Worm (Caenorhabditis elegans) whole organism, L3 larva: ENCODE results near the gene erd-2.2.

Experiments used
- R02D3.7 ChIP-seq: fragments of 150-350 bp; optimal IDR thresholded peaks from 2 replicates; lab custom pipeline; 2014; ENCODE audit warnings: missing biosample characterization, missing genetic modification characterization
- aly-2 ChIP-seq: fragments of 150-350 bp; optimal IDR thresholded peaks from 2 replicates; lab custom pipeline; 2014; ENCODE audit warnings: missing biosample characterization, missing genetic modification characterization
- ama-1 ChIP-seq: fragments of 150-350 bp; optimal IDR thresholded peaks from 2 replicates; lab custom pipeline; 2018
- ceh-16 ChIP-seq: sonication (generic microtip); optimal IDR thresholded peaks from 2 replicates; lab custom pipeline; 2017; ENCODE audit warnings: missing biosample characterization, missing genetic modification characterization
- ceh-28 ChIP-seq: fragments of 150-350 bp; optimal IDR thresholded peaks from 2 replicates; lab custom pipeline; 2014; ENCODE audit warnings: missing biosample characterization, missing genetic modification reagents, missing genetic modification characterization
- ceh-82 ChIP-seq: fragments of 150-350 bp; optimal IDR thresholded peaks from 2 replicates; lab custom pipeline; 2014; ENCODE audit warnings: missing biosample characterization, missing genetic modification characterization
- daf-12 ChIP-seq: fragments of 150-350 bp; optimal IDR thresholded peaks from 2 replicates; lab custom pipeline; 2014; ENCODE audit warnings: missing biosample characterization, missing genetic modification reagents, missing genetic modification characterization
- egl-27 ChIP-seq: sonication (generic microtip); optimal IDR thresholded peaks from 4 replicates; lab custom pipeline; 2017; ENCODE audit warnings: missing biosample characterization, missing genetic modification reagents, missing genetic modification characterization
- elt-1 ChIP-seq: fragments of 150-350 bp; optimal IDR thresholded peaks from 2 replicates; lab custom pipeline; 2014; ENCODE audit warnings: missing biosample characterization, missing genetic modification characterization
- elt-2 ChIP-seq: sonication (generic microtip); optimal IDR thresholded peaks from 2 replicates; lab custom pipeline; 2016; ENCODE audit warnings: missing genetic modification reagents, mild to moderate bottlenecking, missing genetic modification characterization, missing compliant biosample characterization
- eor-1 ChIP-seq, 2 experiments: fragments of 150-350 bp; optimal IDR thresholded peaks; 2 replicates each; lab custom pipeline; 2014 to 2018; ENCODE audit warnings: missing biosample characterization in 2 of 2, missing genetic modification characterization in 2 of 2
- fkh-10 ChIP-seq: sonication (generic microtip); optimal IDR thresholded peaks from 2 replicates; lab custom pipeline; 2017; ENCODE audit warnings: missing biosample characterization, missing genetic modification reagents, missing genetic modification characterization
- fos-1 ChIP-seq: fragments of 150-350 bp; optimal IDR thresholded peaks from 2 replicates; lab custom pipeline; 2014; ENCODE audit warnings: missing biosample characterization, missing genetic modification characterization
- hmg-11 ChIP-seq: sonication (generic microtip); optimal IDR thresholded peaks from 2 replicates; lab custom pipeline; 2016; ENCODE audit warnings: missing genetic modification characterization, missing compliant biosample characterization
- jun-1 ChIP-seq: fragments of 150-350 bp; optimal IDR thresholded peaks from 2 replicates; lab custom pipeline; 2014; ENCODE audit warnings: missing biosample characterization, missing genetic modification reagents, missing genetic modification characterization
- lin-15B ChIP-seq: fragments of 150-350 bp; optimal IDR thresholded peaks from 2 replicates; lab custom pipeline; 2014; ENCODE audit warnings: missing biosample characterization, missing genetic modification characterization
- lin-39 ChIP-seq: fragments of 150-350 bp; optimal IDR thresholded peaks from 2 replicates; lab custom pipeline; 2018; ENCODE audit warnings: missing biosample characterization, missing genetic modification reagents, missing genetic modification characterization
- lsy-12 ChIP-seq: sonication (generic microtip); optimal IDR thresholded peaks from 2 replicates; lab custom pipeline; 2016; ENCODE audit warnings: mild to moderate bottlenecking, missing genetic modification characterization, missing compliant biosample characterization
- mdl-1 ChIP-seq: fragments of 150-350 bp; optimal IDR thresholded peaks from 2 replicates; lab custom pipeline; 2014; ENCODE audit warnings: missing biosample characterization, missing genetic modification characterization
- nfya-1 ChIP-seq: sonication (generic microtip); optimal IDR thresholded peaks from 2 replicates; lab custom pipeline; 2017; ENCODE audit warnings: missing genetic modification characterization, mild to moderate bottlenecking, missing compliant biosample characterization, antibody characterized with exemption, moderate library complexity; ENCODE audit not compliant: insufficient read depth
- nhr-11 ChIP-seq: fragments of 150-350 bp; optimal IDR thresholded peaks from 2 replicates; lab custom pipeline; 2014; ENCODE audit warnings: missing biosample characterization, missing genetic modification characterization
- nhr-23 ChIP-seq: fragments of 150-350 bp; optimal IDR thresholded peaks from 2 replicates; lab custom pipeline; 2014; ENCODE audit warnings: missing biosample characterization, missing genetic modification reagents, missing genetic modification characterization
- nhr-237 ChIP-seq: fragments of 150-350 bp; optimal IDR thresholded peaks from 2 replicates; lab custom pipeline; 2014; ENCODE audit warnings: missing biosample characterization, missing genetic modification characterization
- nhr-25 ChIP-seq: sonication (generic microtip); optimal IDR thresholded peaks from 2 replicates; lab custom pipeline; 2017; ENCODE audit warnings: missing biosample characterization, missing genetic modification characterization
- nhr-28 ChIP-seq: fragments of 150-350 bp; optimal IDR thresholded peaks from 2 replicates; lab custom pipeline; 2014; ENCODE audit warnings: missing biosample characterization, missing genetic modification characterization
- nhr-43 ChIP-seq: sonication (generic microtip); optimal IDR thresholded peaks from 2 replicates; lab custom pipeline; 2016; ENCODE audit warnings: mild to moderate bottlenecking, missing genetic modification characterization, missing compliant biosample characterization; ENCODE audit not compliant: poor library complexity, severe bottlenecking
- nhr-67 ChIP-seq: fragments of 150-350 bp; optimal IDR thresholded peaks from 2 replicates; lab custom pipeline; 2014; ENCODE audit warnings: missing biosample characterization, missing genetic modification characterization
- nhr-77 ChIP-seq: fragments of 150-350 bp; optimal IDR thresholded peaks from 2 replicates; lab custom pipeline; 2014; ENCODE audit warnings: missing biosample characterization, missing genetic modification characterization
- pha-4 ChIP-seq: fragments of 150-350 bp; optimal IDR thresholded peaks from 2 replicates; lab custom pipeline; 2014; ENCODE audit warnings: missing biosample characterization, missing genetic modification reagents, missing genetic modification characterization
- pqm-1 ChIP-seq: fragments of 150-350 bp; optimal IDR thresholded peaks from 2 replicates; lab custom pipeline; 2017; ENCODE audit warnings: missing biosample characterization, missing genetic modification characterization, inconsistent platforms
- sea-2 ChIP-seq: fragments of 150-350 bp; sonication (generic microtip); optimal IDR thresholded peaks from 4 replicates; lab custom pipeline; 2014; ENCODE audit warnings: missing biosample characterization, missing genetic modification reagents, missing genetic modification characterization
- snpc-4 ChIP-seq: fragments of 150-350 bp; optimal IDR thresholded peaks from 2 replicates; lab custom pipeline; 2014; ENCODE audit warnings: missing biosample characterization, missing genetic modification characterization
- tbx-2 ChIP-seq: sonication (generic microtip); optimal IDR thresholded peaks from 2 replicates; lab custom pipeline; 2016; ENCODE audit warnings: mild to moderate bottlenecking, missing genetic modification characterization, missing compliant biosample characterization
- ztf-11 ChIP-seq: fragments of 150-350 bp; optimal IDR thresholded peaks from 2 replicates; lab custom pipeline; 2014; ENCODE audit warnings: missing biosample characterization, missing genetic modification characterization

erd-2.2 gene

DNA sequence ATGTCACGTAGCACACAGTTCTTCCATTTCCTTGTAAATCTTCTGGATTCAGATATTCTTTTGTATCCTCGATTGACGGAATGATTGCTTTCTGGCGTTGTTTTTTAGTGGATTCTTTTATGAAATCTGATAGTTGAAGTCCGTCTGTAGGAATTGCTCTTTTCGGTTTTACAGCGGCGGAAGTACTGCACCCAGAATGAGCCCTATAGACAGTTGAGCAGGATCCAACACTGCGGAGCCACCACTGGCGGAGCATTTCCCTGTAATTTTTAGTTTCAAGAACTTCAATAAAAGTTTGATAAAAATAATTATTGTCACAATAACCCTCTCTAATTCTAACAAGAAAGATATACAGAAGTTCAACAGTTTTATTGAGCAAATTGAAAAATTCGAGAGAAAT lies 39.0 kb downstream of the erd-2.2 start, which contains the start of gene F25B5.5:
Gene F25B5.5, minus strand, starts transcription at position 260 of the 400 bp plus-strand sequence.
- TF ChIP-seq nhr-11 (no peak), ama-1 (peak; percentile 84), nhr-43 (tag; lab: Kevin White, UChicago) (peak; percentile 1)

DNA sequence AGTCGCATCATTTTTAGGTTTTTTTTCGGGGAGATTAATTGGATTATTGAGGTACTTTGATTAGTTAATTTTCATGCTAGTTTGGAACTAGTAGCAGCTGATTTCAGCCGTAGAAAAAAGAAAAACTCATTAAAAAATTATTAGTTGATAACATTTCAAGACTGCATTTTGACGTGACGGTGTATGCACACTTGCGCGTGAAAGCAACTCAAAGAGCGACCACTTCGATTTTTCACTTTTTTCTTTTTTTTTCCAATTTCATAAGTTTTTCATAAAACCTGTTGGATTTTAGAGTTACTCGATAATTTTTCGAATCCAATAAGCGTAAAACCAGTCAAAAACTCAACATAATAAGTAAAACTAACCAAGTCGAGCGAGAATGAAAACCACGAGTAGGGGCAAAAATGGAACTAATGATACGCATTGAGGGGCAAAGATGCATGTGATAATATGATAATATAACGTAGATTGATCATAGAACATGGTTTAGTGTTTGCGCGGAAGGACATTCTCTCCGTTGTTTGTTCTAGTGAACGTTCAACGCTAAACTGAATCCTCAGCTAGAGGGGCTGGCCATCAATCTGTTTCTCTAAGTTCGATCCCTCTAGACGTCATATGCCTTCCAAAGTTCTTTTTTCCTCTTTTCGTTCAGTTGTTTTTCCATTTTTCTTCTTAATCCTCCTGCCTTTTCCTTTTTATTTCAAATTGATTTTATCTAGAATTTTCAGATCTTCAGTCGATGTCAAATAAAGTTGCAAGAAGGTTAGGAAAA lies 41.5 kb downstream of the erd-2.2 start, which contains the start of the genes F25B5.6 and F25B5.3:
Gene F25B5.6, minus strand, starts transcription at position 572 of the 772 bp plus-strand sequence.
Gene F25B5.3, plus strand, starts transcription at position 722 of the 772 bp plus-strand sequence.
- TF ChIP-seq nhr-23 (tag; lab: Kevin White, UChicago): peak; percentile 8
- no peak for TF ChIP-seq aly-2 (tag; lab: Kevin White, UChicago)
- TF ChIP-seq eor-1 (tag; optimal IDR thresholded peaks at IDR 0.05; lab: Kevin White, UChicago): no peak
- no peak for TF ChIP-seq R02D3.7 (tag; lab: Kevin White, UChicago)
- no peak for TF ChIP-seq hmg-11 (tag; lab: Kevin White, UChicago)
- TF ChIP-seq lsy-12 (tag; lab: Kevin White, UChicago): no peak
- TF ChIP-seq ceh-16 (tag; lab: Kevin White, UChicago): no peak
- no peak for TF ChIP-seq egl-27 (tag; lab: Kevin White, UChicago)
- TF ChIP-seq fkh-10 (GFP tag; lab: Kevin White, UChicago): no peak
- TF ChIP-seq daf-12 (tag; lab: Kevin White, UChicago): no peak
- TF ChIP-seq lin-15B: no peak
- no peak for TF ChIP-seq nhr-77
- TF ChIP-seq nhr-11: no peak
- no peak for TF ChIP-seq nhr-43 (tag; lab: Kevin White, UChicago)
- no peak for TF ChIP-seq lin-39 (tag; lab: Kevin White, UChicago)
- no peak for TF ChIP-seq ama-1
- TF ChIP-seq ceh-82 (tag; lab: Kevin White, UChicago): no peak
- no peak for TF ChIP-seq mdl-1 (tag; lab: Kevin White, UChicago)
- TF ChIP-seq nhr-67 (tag; lab: Kevin White, UChicago): no peak
- TF ChIP-seq nhr-25 (tag; lab: Kevin White, UChicago): peak; percentile 25
- no peak for TF ChIP-seq nhr-28 (tag; lab: Kevin White, UChicago)
- peak; percentile 22 for TF ChIP-seq elt-2 (tag; lab: Kevin White, UChicago)
- TF ChIP-seq ztf-11 (tag; lab: Kevin White, UChicago): no peak
- TF ChIP-seq pha-4 (tag; lab: Kevin White, UChicago): peak; percentile 70
- TF ChIP-seq snpc-4 (tag; lab: Kevin White, UChicago): no peak
- TF ChIP-seq nfya-1 (tag; lab: Kevin White, UChicago): peak; percentile 22
- TF ChIP-seq pqm-1 (tag; lab: Kevin White, UChicago): peak; percentile 40
- TF ChIP-seq ceh-28 (tag; lab: Kevin White, UChicago): no peak

DNA sequence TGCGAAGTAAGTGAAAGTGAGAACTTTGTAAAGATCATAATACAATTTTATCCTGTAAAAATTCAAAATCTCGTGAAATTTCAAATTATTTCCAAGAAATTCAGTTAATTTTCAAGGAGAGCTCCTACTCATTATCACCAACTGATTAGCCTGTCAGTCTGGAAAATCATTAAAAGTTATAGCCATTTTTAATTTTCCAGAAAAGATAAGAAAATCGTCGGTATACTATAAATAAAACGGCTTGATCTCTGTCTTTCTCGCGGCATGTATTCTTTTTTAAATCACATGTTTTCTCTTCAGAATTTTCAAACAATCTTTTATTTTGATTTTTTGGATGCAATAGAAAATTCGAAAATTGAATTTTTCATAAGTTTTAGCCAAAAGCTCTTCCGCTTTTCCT lies 42.1 kb downstream of the erd-2.2 start:
- TF ChIP-seq elt-2 (tag; lab: Kevin White, UChicago): peak; percentile 50
- TF ChIP-seq nhr-237 (tag; lab: Kevin White, UChicago): no peak
- no peak for TF ChIP-seq nhr-25 (tag; lab: Kevin White, UChicago)

DNA sequence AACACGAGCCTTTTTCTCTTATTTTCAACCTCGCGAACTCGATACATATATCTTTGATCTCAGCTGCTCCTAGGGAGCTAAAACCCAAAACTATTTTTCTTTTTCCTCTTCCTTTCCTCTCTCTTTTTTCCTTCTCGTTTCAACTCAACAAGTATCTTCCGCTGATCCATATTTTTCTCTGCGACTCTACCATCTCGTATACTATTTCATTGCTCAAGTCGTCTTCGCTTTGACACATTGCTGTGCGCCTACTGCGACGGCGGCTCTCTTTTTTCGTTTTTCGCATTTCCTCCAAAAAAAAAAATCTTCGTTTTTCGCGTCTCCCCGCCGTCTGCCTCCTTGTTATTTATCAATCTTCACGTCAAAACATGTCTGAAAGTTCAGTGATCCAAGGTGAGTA lies 43.0 kb downstream of the erd-2.2 start:
- TF ChIP-seq nhr-23 (tag; lab: Kevin White, UChicago): no peak
- TF ChIP-seq jun-1 (tag; lab: Kevin White, UChicago): no peak
- TF ChIP-seq nhr-25 (tag; lab: Kevin White, UChicago): no peak
- TF ChIP-seq ztf-11 (tag; lab: Kevin White, UChicago): no peak
- TF ChIP-seq fos-1: no peak
- no peak for TF ChIP-seq tbx-2 (tag; lab: Kevin White, UChicago)
- TF ChIP-seq lin-39 (tag; lab: Kevin White, UChicago): peak; percentile 54
- TF ChIP-seq lin-15B: no peak
- TF ChIP-seq snpc-4 (tag; lab: Kevin White, UChicago): peak; percentile 15
- peak; percentile 67 for TF ChIP-seq nfya-1 (tag; lab: Kevin White, UChicago)
- peak; percentile 49 for TF ChIP-seq fkh-10 (GFP tag; lab: Kevin White, UChicago)
- no peak for TF ChIP-seq sea-2 (GFP tag; lab: Kevin White, UChicago)
- peak; percentile 21 for TF ChIP-seq hmg-11 (tag; lab: Kevin White, UChicago)
- no peak for TF ChIP-seq nhr-77
- TF ChIP-seq pqm-1 (tag; lab: Kevin White, UChicago): no peak
- TF ChIP-seq elt-1 (tag; lab: Kevin White, UChicago): no peak
